Fruit fly (Drosophila melanogaster): ENCODE results near the gene Brf.

Brf gene

DNA sequence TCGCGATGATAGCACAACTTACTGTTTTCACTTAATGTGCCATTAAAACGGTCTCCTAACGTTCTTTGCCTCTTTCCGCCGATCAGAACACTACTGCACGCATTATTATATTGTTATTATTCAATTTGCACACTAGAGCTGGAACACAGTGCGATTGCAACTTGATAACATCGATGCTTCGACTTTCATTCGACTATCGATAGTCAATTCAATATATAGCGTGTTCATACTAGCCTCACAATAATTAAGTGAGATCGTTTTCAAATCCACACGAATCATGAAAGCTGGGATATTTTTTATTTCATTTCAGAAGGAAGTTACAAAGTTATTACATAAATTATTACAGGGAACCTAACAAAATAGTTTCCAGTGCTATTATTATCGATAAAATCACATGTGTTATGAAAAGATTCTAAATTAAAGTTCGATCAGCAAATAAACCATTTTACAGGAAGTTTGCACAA lies 10.2 kb upstream of the Brf start:
- no peak for TF ChIP-seq cwo (GFP tag; optimal IDR thresholded peaks at IDR 0.05)
- TF ChIP-seq CG15514 (GFP tag; optimal IDR thresholded peaks at IDR 0.05), result peak; percentile 37
- TF ChIP-seq Rfx (GFP tag; IDR thresholded peaks at IDR 0.05), result peak; percentile 75
- peak; percentile 44 for TF ChIP-seq tx (GFP tag; optimal IDR thresholded peaks at IDR 0.05)
- peak; percentile 40 for TF ChIP-seq CG3847 (GFP tag; IDR thresholded peaks at IDR 0.05)
- peak; percentile 72 for TF ChIP-seq CG12659 (GFP tag; optimal IDR thresholded peaks at IDR 0.05)
- TF ChIP-seq sob (GFP tag; IDR thresholded peaks at IDR 0.05), result 0 out of 2 replicates have a peak, but pooled peaks have one; percentile 43
- TF ChIP-seq Ptx1 (GFP tag; IDR thresholded peaks at IDR 0.05), result peak; percentile 47; the same call in 1 of the 2 replicates
- TF ChIP-seq CG2712 (tag; optimal IDR thresholded peaks at IDR 0.05), result peak; percentile 52
- no peak for TF ChIP-seq gsb (GFP tag; IDR thresholded peaks at IDR 0.05)
- peak; percentile 67 for TF ChIP-seq slbo (GFP tag; IDR thresholded peaks at IDR 0.05)
- TF ChIP-seq vvl (GFP tag; IDR thresholded peaks at IDR 0.05), result peak; percentile 80
- TF ChIP-seq CG12219 (GFP tag; optimal IDR thresholded peaks at IDR 0.05), result no peak
- TF ChIP-seq nmo (GFP tag; optimal IDR thresholded peaks at IDR 0.05), result peak; percentile 54
- TF ChIP-seq CG1024 (GFP tag; IDR thresholded peaks at IDR 0.05), result peak; percentile 71
- peak; percentile 59 for TF ChIP-seq CG18599 (GFP tag; optimal IDR thresholded peaks at IDR 0.05)
- peak; percentile 75 for TF ChIP-seq Bteb2 (GFP tag; optimal IDR thresholded peaks at IDR 0.05)
- TF ChIP-seq CG18619 (GFP tag; optimal IDR thresholded peaks at IDR 0.05), result peak; percentile 15
- no peak for TF ChIP-seq Hr78 (GFP tag; optimal IDR thresholded peaks at IDR 0.05)
- TF ChIP-seq hkb (optimal IDR thresholded peaks at IDR 0.05), result no peak
- 0 out of 2 replicates have a peak, but pooled peaks have one; percentile 36 for TF ChIP-seq hkb (GFP tag; IDR thresholded peaks at IDR 0.05)
- peak; percentile 79 for TF ChIP-seq CG4617 (GFP tag; optimal IDR thresholded peaks at IDR 0.05; ENCODE audit: borderline replicate concordance)
- TF ChIP-seq Fer3 (tag; optimal IDR thresholded peaks at IDR 0.05), result peak; percentile 39
- TF ChIP-seq Mrtf (GFP tag; IDR thresholded peaks at IDR 0.05), result no peak
- peak; percentile 61 to 85 for TF ChIP-seq Pdp1 (GFP tag; optimal IDR thresholded peaks at IDR 0.05)
- TF ChIP-seq CG17912 (GFP tag; optimal IDR thresholded peaks at IDR 0.05), result no peak
- TF ChIP-seq CG10462 (GFP tag; optimal IDR thresholded peaks at IDR 0.05), result no peak
- TF ChIP-seq amos (GFP tag; IDR thresholded peaks at IDR 0.05; ENCODE audit: partially characterized antibody), result peak; percentile 89
- TF ChIP-seq gsb-n (tag; optimal IDR thresholded peaks at IDR 0.05), result peak; percentile 52
- TF ChIP-seq Asciz (GFP tag; optimal IDR thresholded peaks at IDR 0.05), result no peak
- peak; percentile 45; the same call in 1 of the 2 replicates for TF ChIP-seq CG6272 (GFP tag; IDR thresholded peaks at IDR 0.05)
- TF ChIP-seq CG9876 (GFP tag; optimal IDR thresholded peaks at IDR 0.05), result peak; percentile 52
- TF ChIP-seq CG31441 (GFP tag; IDR thresholded peaks at IDR 0.05), result peak; percentile 37
- peak; percentile 28 for TF ChIP-seq CG18262 (tag; optimal IDR thresholded peaks at IDR 0.05)
- peak; percentile 24 for TF ChIP-seq CG9437 (GFP tag; optimal IDR thresholded peaks at IDR 0.05)
- TF ChIP-seq ems (GFP tag; optimal IDR thresholded peaks at IDR 0.05), result no peak
- no peak for TF ChIP-seq CG10431 (GFP tag; optimal IDR thresholded peaks at IDR 0.05)
- peak; percentile 77 for TF ChIP-seq tna (GFP tag; IDR thresholded peaks at IDR 0.05; ENCODE audit: partially characterized antibody)
- TF ChIP-seq dmrt99B (tag; optimal IDR thresholded peaks at IDR 0.05), result peak; percentile 47
- TF ChIP-seq yki (optimal IDR thresholded peaks at IDR 0.05), result no peak
- TF ChIP-seq pan (optimal IDR thresholded peaks at IDR 0.05), result no peak
- peak in 1 of 2 experiments; percentile 58 for TF ChIP-seq pan (GFP tag; optimal IDR thresholded peaks at IDR 0.05 in 1 of 2, IDR thresholded peaks at IDR 0.05 in 1 of 2)
- TF ChIP-seq CG7372 (GFP tag; IDR thresholded peaks at IDR 0.05), result no peak
- TF ChIP-seq CG10267 (tag; optimal IDR thresholded peaks at IDR 0.05), result peak; percentile 16
- peak; percentile 60 for TF ChIP-seq CG11504 (tag; optimal IDR thresholded peaks at IDR 0.05)
- TF ChIP-seq D19A (tag; optimal IDR thresholded peaks at IDR 0.05), result peak; percentile 2
- TF ChIP-seq ara (GFP tag; IDR thresholded peaks at IDR 0.05), result no peak
- peak; percentile 69 for TF ChIP-seq NfI (GFP tag; optimal IDR thresholded peaks at IDR 0.05)
- peak; percentile 81 for TF ChIP-seq ato (GFP tag; IDR thresholded peaks at IDR 0.05; ENCODE audit: partially characterized antibody)
- peak; percentile 43 for TF ChIP-seq slp2 (GFP tag; optimal IDR thresholded peaks at IDR 0.05)
